Fruit fly (Drosophila melanogaster): ENCODE data around the gene CG9114.

dm6 chrX:15344473-15345331 lies 11.7 kb upstream of the CG9114 start, which contains the start of the genes CG12608 and Prp5:
- TF ChIP-seq CTCF (optimal IDR thresholded peaks at IDR 0.05) (no peak), CG8478 (optimal IDR thresholded peaks at IDR 0.05) (no peak)
